Worm (Caenorhabditis elegans) whole organism, L4 larva: ENCODE data around the gene F16G10.5.

Experiments
- aly-2 ChIP-seq: sonication (generic microtip); optimal IDR thresholded peaks from 2 replicates; lab custom pipeline; 2018; ENCODE audit warnings: missing biosample characterization, missing genetic modification characterization
- mep-1 ChIP-seq: fragments of 150-350 bp; sonication (generic microtip); optimal IDR thresholded peaks from 3 replicates; lab custom pipeline; 2014; ENCODE audit warnings: missing biosample characterization, missing genetic modification characterization
- nhr-237 ChIP-seq: sonication (generic microtip); optimal IDR thresholded peaks from 2 replicates; lab custom pipeline; 2017; ENCODE audit warnings: missing biosample characterization, missing genetic modification characterization
- snpc-4 ChIP-seq: fragments of 150-350 bp; optimal IDR thresholded peaks from 2 replicates; lab custom pipeline; 2014; ENCODE audit warnings: missing biosample characterization, missing genetic modification characterization
- spr-1 ChIP-seq: sonication (generic microtip); optimal IDR thresholded peaks from 2 replicates; lab custom pipeline; 2016; ENCODE audit warnings: mild to moderate bottlenecking, missing genetic modification characterization, missing compliant biosample characterization
- unc-130 ChIP-seq: sonication (generic microtip); optimal IDR thresholded peaks from 2 replicates; lab custom pipeline; 2016; ENCODE audit warnings: missing genetic modification reagents, missing genetic modification characterization, missing compliant biosample characterization
- unc-39 ChIP-seq: sonication (generic microtip); optimal IDR thresholded peaks from 2 replicates; lab custom pipeline; 2017; ENCODE audit warnings: missing biosample characterization, missing genetic modification characterization
- unc-62 ChIP-seq, 3 experiments: fragments of 150-350 bp in 1 of 3; sonication (generic microtip); optimal IDR thresholded peaks in 2 of 3; peaks in 1 of 3; 1 replicate in 1 of 3; 2 replicates in 2 of 3; lab custom pipeline; 2014 to 2017; ENCODE audit warnings: missing biosample characterization in 3 of 3, missing genetic modification characterization in 3 of 3, missing genetic modification reagents in 3 of 3, missing genotype in 1 of 3

ce11 chrII:2335572-2335971 is 31.5 kb upstream of the F16G10.5 start, which contains the start of gene F43C11.7:
- TF ChIP-seq aly-2 (no peak), unc-39 (tag; lab: Kevin White, UChicago) (no peak), snpc-4 (tag; lab: Kevin White, UChicago) (no peak), spr-1 (tag; lab: Kevin White, UChicago) (no peak), mep-1 (tag; lab: Kevin White, UChicago) (no peak), nhr-237 (tag; lab: Kevin White, UChicago) (no peak), unc-130 (no peak), unc-62 (GFP tag; optimal IDR thresholded peaks at IDR 0.05 in 1 of 2; lab: Kevin White, UChicago) (no peak), unc-62 (tag; optimal IDR thresholded peaks at IDR 0.05; lab: Kevin White, UChicago) (no peak)
